Fruit fly (Drosophila melanogaster) whole organism, adult: ENCODE data around the gene Sod1.

Source experiments
- CG11617 ChIP-seq: fragments of 200-800 bp; sonication (Bioruptor generic); optimal IDR thresholded peaks from 2 replicates; lab custom pipeline; 2017; ENCODE audit warnings: mild to moderate bottlenecking, missing biosample characterization, missing genetic modification reagents, missing genetic modification characterization
- CG12768 ChIP-seq: fragments of 200-800 bp; sonication (Bioruptor generic); optimal IDR thresholded peaks from 2 replicates; lab custom pipeline; 2017; ENCODE audit warnings: missing biosample characterization, missing genetic modification characterization, mild to moderate bottlenecking, moderate library complexity, missing genetic modification reagents
- CG14711 ChIP-seq: fragments of 200-800 bp; sonication (Bioruptor generic); optimal IDR thresholded peaks from 2 replicates; lab custom pipeline; 2018; ENCODE audit warnings: missing biosample characterization, mild to moderate bottlenecking, missing genetic modification characterization, moderate library complexity
- CG1620 ChIP-seq: fragments of 200-800 bp; sonication (Bioruptor generic); optimal IDR thresholded peaks from 2 replicates; lab custom pipeline; 2016; ENCODE audit warnings: missing biosample characterization, missing genetic modification characterization
- CG33017 ChIP-seq: fragments of 200-800 bp; sonication (Bioruptor generic); optimal IDR thresholded peaks from 2 replicates; lab custom pipeline; 2018; ENCODE audit warnings: missing biosample characterization, mild to moderate bottlenecking, missing genetic modification characterization, moderate library complexity
- CG5204 ChIP-seq: fragments of 200-800 bp; sonication (Bioruptor generic); optimal IDR thresholded peaks from 2 replicates; lab custom pipeline; 2016; ENCODE audit warnings: missing biosample characterization, missing genetic modification characterization
- CG7045 ChIP-seq: fragments of 200-800 bp; sonication (Bioruptor generic); optimal IDR thresholded peaks from 2 replicates; lab custom pipeline; 2017; ENCODE audit warnings: missing biosample characterization, mild to moderate bottlenecking, missing genetic modification characterization
- CG7101 ChIP-seq: fragments of 200-800 bp; sonication (Bioruptor generic); optimal IDR thresholded peaks from 2 replicates; lab custom pipeline; 2018; ENCODE audit warnings: missing biosample characterization, mild to moderate bottlenecking, missing genetic modification characterization, moderate library complexity
- Clk ChIP-seq: fragments of 200-800 bp; sonication (Bioruptor generic); optimal IDR thresholded peaks from 2 replicates; lab custom pipeline; 2017; ENCODE audit warnings: missing biosample characterization, missing genetic modification characterization
- Crg-1 ChIP-seq: fragments of 200-800 bp; sonication (Bioruptor generic); optimal IDR thresholded peaks from 2 replicates; lab custom pipeline; 2016; ENCODE audit warnings: missing biosample characterization, missing genetic modification characterization
- Hr96 ChIP-seq: fragments of 200-800 bp; sonication (Bioruptor generic); optimal IDR thresholded peaks from 2 replicates; lab custom pipeline; 2016; ENCODE audit warnings: missing biosample characterization, missing genetic modification characterization
- Mnt ChIP-seq: fragments of 200-800 bp; sonication (Bioruptor generic); optimal IDR thresholded peaks from 2 replicates; lab custom pipeline; 2016; ENCODE audit warnings: missing biosample characterization, mild to moderate bottlenecking, missing genetic modification characterization
- bab1 ChIP-seq: fragments of 200-800 bp; sonication (Bioruptor generic); optimal IDR thresholded peaks from 3 replicates; lab custom pipeline; 2019; ENCODE audit warnings: missing biosample characterization, mild to moderate bottlenecking, missing genetic modification characterization, moderate library complexity
- cic ChIP-seq: fragments of 200-800 bp; sonication (Bioruptor generic); optimal IDR thresholded peaks from 2 replicates; lab custom pipeline; 2017; ENCODE audit warnings: missing biosample characterization, mild to moderate bottlenecking, missing genetic modification characterization, moderate library complexity
- cnc ChIP-seq, 2 experiments: fragments of >200 bp; optimal IDR thresholded peaks; 2 replicates each; lab custom pipeline; 2017
- kay ChIP-seq: fragments of 200-800 bp; sonication (Bioruptor generic); peaks from one replicate; lab custom pipeline; 2016; ENCODE audit warnings: missing biosample characterization, missing genetic modification characterization, borderline replicate concordance
- ovo ChIP-seq: fragments of 200-800 bp; sonication (Bioruptor generic); optimal IDR thresholded peaks from 2 replicates; lab custom pipeline; 2016; ENCODE audit warnings: missing biosample characterization, missing genetic modification characterization
- pad ChIP-seq: fragments of 200-800 bp; sonication (Bioruptor generic); optimal IDR thresholded peaks from 3 replicates; lab custom pipeline; 2017; ENCODE audit warnings: missing biosample characterization, missing genetic modification characterization, mild to moderate bottlenecking, moderate library complexity, missing genetic modification reagents
- tj ChIP-seq: fragments of 200-800 bp; sonication (Bioruptor generic); optimal IDR thresholded peaks from 3 replicates; lab custom pipeline; 2017; ENCODE audit warnings: missing biosample characterization, mild to moderate bottlenecking, missing genetic modification characterization, moderate library complexity
- toe ChIP-seq: fragments of 200-800 bp; sonication (Bioruptor generic); optimal IDR thresholded peaks from 2 replicates; lab custom pipeline; 2016; ENCODE audit warnings: missing biosample characterization, missing genetic modification characterization

The Sod1 gene

dm6 chr3L:11117733-11118132 lies 4.2 kb upstream of the Sod1 start:
- TF ChIP-seq bab1 (GFP tag; lab: Kevin White, UChicago) (no peak), Hr96 (no peak), ovo (GFP tag; lab: Kevin White, UChicago) (no peak), pad (GFP tag; lab: Kevin White, UChicago) (no peak), CG5204 (GFP tag; lab: Kevin White, UChicago) (no peak)

dm6 chr3L:11112427-11112826 lies 1.1 kb downstream of the Sod1 start:
- TF ChIP-seq Clk (GFP tag; lab: Kevin White, UChicago): no peak
- TF ChIP-seq CG1620: no peak
- no peak for TF ChIP-seq Hr96
- TF ChIP-seq CG14711 (tag; lab: Kevin White, UChicago): no peak
- TF ChIP-seq ovo (GFP tag; lab: Kevin White, UChicago): no peak
- TF ChIP-seq bab1 (GFP tag; lab: Kevin White, UChicago): no peak
- TF ChIP-seq Crg-1: no peak
- TF ChIP-seq Mnt (GFP tag; lab: Kevin White, UChicago): no peak
- no peak for TF ChIP-seq cnc (optimal IDR thresholded peaks at IDR 0.05; lab: Kevin White, UChicago)

dm6 chr3L:11109454-11109853 lies 4.1 kb downstream of the Sod1 start, which contains the start of the genes CG34012 and emei:
CG34012 (minus strand) TSS chr3L:11109505.
emei (plus strand) TSS chr3L:11109690.
- TF ChIP-seq CG7101 (tag; lab: Kevin White, UChicago) (no peak), CG12768 (GFP tag; lab: Kevin White, UChicago) (no peak), CG7045 (GFP tag; lab: Kevin White, UChicago) (no peak)

dm6 chr3L:11107935-11108334 lies 5.6 kb downstream of the Sod1 start, which contains the start of gene CG12522:
CG12522 (plus strand) TSS chr3L:11108235.
- TF ChIP-seq cnc (optimal IDR thresholded peaks at IDR 0.05; lab: Kevin White, UChicago): no peak
- no peak for TF ChIP-seq bab1 (GFP tag; lab: Kevin White, UChicago)
- TF ChIP-seq kay (GFP tag; lab: Kevin White, UChicago): no peak
- no peak for TF ChIP-seq CG33017
- TF ChIP-seq Clk (GFP tag; lab: Kevin White, UChicago): no peak
- no peak for TF ChIP-seq CG14711 (tag; lab: Kevin White, UChicago)
- no peak for TF ChIP-seq CG7045 (GFP tag; lab: Kevin White, UChicago)
- TF ChIP-seq toe (GFP tag; lab: Kevin White, UChicago): no peak
- TF ChIP-seq Crg-1: no peak
- TF ChIP-seq pad (GFP tag; lab: Kevin White, UChicago): no peak
- TF ChIP-seq tj (GFP tag; lab: Kevin White, UChicago): no peak
- no peak for TF ChIP-seq ovo (GFP tag; lab: Kevin White, UChicago)
- TF ChIP-seq CG5204 (GFP tag; lab: Kevin White, UChicago): no peak
- TF ChIP-seq CG11617: no peak
- no peak for TF ChIP-seq CG1620
- TF ChIP-seq cic (GFP tag; lab: Kevin White, UChicago): no peak
- no peak for TF ChIP-seq CG12768 (GFP tag; lab: Kevin White, UChicago)
- no peak for TF ChIP-seq Hr96
- no peak for TF ChIP-seq Mnt (GFP tag; lab: Kevin White, UChicago)

DNA sequence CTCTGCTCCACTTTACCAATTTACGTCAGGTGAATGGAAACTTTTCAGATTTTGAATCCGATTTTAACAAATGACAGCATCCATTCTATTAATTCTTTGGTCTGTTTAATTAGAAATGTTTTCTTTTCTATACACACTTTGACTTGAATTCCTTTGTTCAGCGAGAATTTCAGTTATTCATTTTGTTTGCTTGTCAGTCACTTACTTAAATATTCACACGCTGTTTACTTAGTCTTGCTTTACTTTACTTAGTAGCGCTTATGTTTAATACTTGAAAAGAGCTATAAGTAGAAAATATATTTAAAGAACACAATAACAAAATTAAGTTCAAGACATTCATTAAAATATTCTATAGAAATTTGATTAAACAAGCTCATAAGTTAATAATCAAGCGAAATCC lies 6.1 kb downstream of the Sod1 start, which contains the start of gene CG32073:
CG32073 (minus strand) TSS at position 151 of the 400 bp plus-strand sequence.
- no peak for TF ChIP-seq CG33017
- no peak for TF ChIP-seq Hr96
- TF ChIP-seq CG11617: no peak
- TF ChIP-seq tj (GFP tag; lab: Kevin White, UChicago): no peak
- TF ChIP-seq Crg-1: no peak
- TF ChIP-seq kay (GFP tag; lab: Kevin White, UChicago): no peak
- TF ChIP-seq bab1 (GFP tag; lab: Kevin White, UChicago): no peak
- no peak for TF ChIP-seq CG7101 (tag; lab: Kevin White, UChicago)
- TF ChIP-seq cnc (optimal IDR thresholded peaks at IDR 0.05; lab: Kevin White, UChicago): no peak
- TF ChIP-seq toe (GFP tag; lab: Kevin White, UChicago): no peak
- TF ChIP-seq Clk (GFP tag; lab: Kevin White, UChicago): no peak
- no peak for TF ChIP-seq Mnt (GFP tag; lab: Kevin White, UChicago)
- no peak for TF ChIP-seq cic (GFP tag; lab: Kevin White, UChicago)
- no peak for TF ChIP-seq CG14711 (tag; lab: Kevin White, UChicago)
- TF ChIP-seq CG1620: no peak
- no peak for TF ChIP-seq CG5204 (GFP tag; lab: Kevin White, UChicago)
- no peak for TF ChIP-seq pad (GFP tag; lab: Kevin White, UChicago)

dm6 chr3L:11103773-11104172 lies 9.8 kb downstream of the Sod1 start, which contains the start of gene CG32071:
CG32071 (minus strand) TSS chr3L:11103873.
- TF ChIP-seq Mnt (GFP tag; lab: Kevin White, UChicago) (no peak), CG7101 (tag; lab: Kevin White, UChicago) (no peak), bab1 (GFP tag; lab: Kevin White, UChicago) (no peak), Crg-1 (no peak), ovo (GFP tag; lab: Kevin White, UChicago) (no peak), CG33017 (no peak), Hr96 (no peak), CG7045 (GFP tag; lab: Kevin White, UChicago) (no peak), kay (GFP tag; lab: Kevin White, UChicago) (no peak), CG1620 (no peak)

dm6 chr3L:11102930-11103329 lies 10.6 kb downstream of the Sod1 start, which contains the start of gene Elo68alpha:
Elo68alpha (minus strand) TSS chr3L:11103030.
- TF ChIP-seq CG14711 (tag; lab: Kevin White, UChicago): no peak
- no peak for TF ChIP-seq kay (GFP tag; lab: Kevin White, UChicago)
- no peak for TF ChIP-seq CG7101 (tag; lab: Kevin White, UChicago)
- no peak for TF ChIP-seq Mnt (GFP tag; lab: Kevin White, UChicago)
- TF ChIP-seq Crg-1: no peak
- TF ChIP-seq ovo (GFP tag; lab: Kevin White, UChicago): no peak
- no peak for TF ChIP-seq pad (GFP tag; lab: Kevin White, UChicago)
- no peak for TF ChIP-seq CG12768 (GFP tag; lab: Kevin White, UChicago)
- TF ChIP-seq CG5204 (GFP tag; lab: Kevin White, UChicago): no peak
- no peak for TF ChIP-seq Hr96
- no peak for TF ChIP-seq CG7045 (GFP tag; lab: Kevin White, UChicago)
- TF ChIP-seq bab1 (GFP tag; lab: Kevin White, UChicago): no peak
- TF ChIP-seq cic (GFP tag; lab: Kevin White, UChicago): no peak
- no peak for TF ChIP-seq tj (GFP tag; lab: Kevin White, UChicago)
